Worm (Caenorhabditis elegans): ENCODE measurements around the gene nhr-233.

nhr-233 gene

DNA sequence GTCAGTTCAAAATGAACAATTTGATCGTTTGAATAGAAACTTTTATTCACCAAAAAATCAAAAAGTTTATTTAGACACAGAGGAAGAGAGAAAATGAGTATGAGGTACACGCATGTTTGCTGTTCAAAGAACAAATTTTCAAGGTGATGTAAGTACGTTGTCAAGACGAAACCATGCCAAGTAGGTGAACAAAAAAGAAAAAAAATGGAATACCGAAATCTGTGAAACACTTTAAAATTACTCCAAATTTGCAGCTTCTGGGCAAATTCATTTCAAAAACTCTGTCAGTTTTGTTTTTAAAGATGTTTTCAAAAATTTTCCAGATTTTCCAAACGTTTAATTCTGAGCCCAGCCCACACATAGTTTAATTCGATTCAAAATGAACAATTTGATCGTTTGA lies 9.8 kb upstream of the nhr-233 start, which contains the start of gene nhr-271:
Gene nhr-271 (minus strand): TSS at position 101 of the 400 bp plus-strand sequence.
- no peak for TF ChIP-seq nhr-237 (tag; optimal IDR thresholded peaks at IDR 0.05)
- no peak for TF ChIP-seq drap-1 (GFP tag; optimal IDR thresholded peaks at IDR 0.05)
- TF ChIP-seq ceh-83 (GFP tag; optimal IDR thresholded peaks at IDR 0.05) = no peak
- TF ChIP-seq pha-4 (tag; optimal IDR thresholded peaks at IDR 0.05) = no peak
- no peak for TF ChIP-seq lin-13 (tag; optimal IDR thresholded peaks at IDR 0.05)
- no peak for TF ChIP-seq tbx-8 (GFP tag; optimal IDR thresholded peaks at IDR 0.05)
- no peak for TF ChIP-seq sem-2 (GFP tag; optimal IDR thresholded peaks at IDR 0.05)
- TF ChIP-seq unc-120 (tag; optimal IDR thresholded peaks at IDR 0.05; ENCODE audit: poor library complexity, severe bottlenecking) = no peak
- no peak for TF ChIP-seq mep-1 (tag; optimal IDR thresholded peaks at IDR 0.05)
- TF ChIP-seq lin-32 (GFP tag; optimal IDR thresholded peaks at IDR 0.05) = no peak
- TF ChIP-seq hlh-1 (tag; optimal IDR thresholded peaks at IDR 0.05) = no peak

- no peak for TF ChIP-seq mls-2 (tag; optimal IDR thresholded peaks at IDR 0.05)
- no peak for TF ChIP-seq M03D4.4 (tag; optimal IDR thresholded peaks at IDR 0.05)
- no peak for TF ChIP-seq nhr-28 (tag; optimal IDR thresholded peaks at IDR 0.05)
- TF ChIP-seq lin-32 (GFP tag; optimal IDR thresholded peaks at IDR 0.05) = no peak
- TF ChIP-seq sptf-1 (tag; optimal IDR thresholded peaks at IDR 0.05) = no peak
- no peak for TF ChIP-seq sem-2 (GFP tag; optimal IDR thresholded peaks at IDR 0.05)
- TF ChIP-seq ceh-83 (GFP tag; optimal IDR thresholded peaks at IDR 0.05) = no peak
- TF ChIP-seq nhr-12 (tag; optimal IDR thresholded peaks at IDR 0.05) = no peak
- TF ChIP-seq snpc-4 (tag; optimal IDR thresholded peaks at IDR 0.05) = no peak
- no peak for TF ChIP-seq ztf-11 (tag; optimal IDR thresholded peaks at IDR 0.05)
- TF ChIP-seq nhr-237 (tag; optimal IDR thresholded peaks at IDR 0.05) = no peak
- no peak for TF ChIP-seq ceh-39 (tag; optimal IDR thresholded peaks at IDR 0.05)
- no peak for TF ChIP-seq ham-2 (GFP tag; optimal IDR thresholded peaks at IDR 0.05)
- TF ChIP-seq zip-8 (tag; optimal IDR thresholded peaks at IDR 0.05) = no peak
- no peak for TF ChIP-seq cnd-1 (tag; optimal IDR thresholded peaks at IDR 0.05)
- no peak for TF ChIP-seq lin-13 (tag; optimal IDR thresholded peaks at IDR 0.05)
- no peak for TF ChIP-seq ceh-43 (GFP tag; optimal IDR thresholded peaks at IDR 0.05)
- no peak for TF ChIP-seq elt-3 (tag; optimal IDR thresholded peaks at IDR 0.05)
- no peak for TF ChIP-seq elt-1 (tag; optimal IDR thresholded peaks at IDR 0.05; ENCODE audit: borderline replicate concordance, insufficient read depth)
Observed at ce11 chrV:16575900-16576299, 5.3 kb upstream of the nhr-233 start, which contains the start of gene str-151. Gene str-151 (plus strand): TSS chrV:16576200.

ce11 chrV:16573168-16573567 lies 2.6 kb upstream of the nhr-233 start, which contains the start of gene str-149:
Gene str-149 (plus strand): TSS chrV:16573468.
- TF ChIP-seq zip-8 (tag; optimal IDR thresholded peaks at IDR 0.05) (no peak), bed-3 (GFP tag; optimal IDR thresholded peaks at IDR 0.05) (no peak), drap-1 (GFP tag; optimal IDR thresholded peaks at IDR 0.05) (no peak), ztf-11 (tag; optimal IDR thresholded peaks at IDR 0.05) (no peak), mep-1 (tag; optimal IDR thresholded peaks at IDR 0.05) (no peak), elt-1 (tag; optimal IDR thresholded peaks at IDR 0.05; ENCODE audit: borderline replicate concordance, insufficient read depth) (no peak), nhr-76 (tag; optimal IDR thresholded peaks at IDR 0.05) (no peak), hlh-1 (tag; optimal IDR thresholded peaks at IDR 0.05) (no peak), sptf-1 (tag; optimal IDR thresholded peaks at IDR 0.05) (no peak), cnd-1 (tag; optimal IDR thresholded peaks at IDR 0.05) (no peak), lsy-2 (tag; optimal IDR thresholded peaks at IDR 0.05) (no peak), tbx-8 (GFP tag; optimal IDR thresholded peaks at IDR 0.05) (no peak), nhr-2 (tag; optimal IDR thresholded peaks at IDR 0.05) (no peak), ham-2 (GFP tag; optimal IDR thresholded peaks at IDR 0.05) (no peak), mls-2 (tag; optimal IDR thresholded peaks at IDR 0.05) (no peak), pha-4 (tag; optimal IDR thresholded peaks at IDR 0.05) (no peak)

- TF ChIP-seq nhr-237 (tag; optimal IDR thresholded peaks at IDR 0.05) (no peak), blmp-1 (tag; optimal IDR thresholded peaks at IDR 0.05) (no peak), unc-62 (GFP tag; optimal IDR thresholded peaks at IDR 0.05) (no peak), mab-5 (tag; optimal IDR thresholded peaks at IDR 0.05) (no peak), M03D4.4 (tag; optimal IDR thresholded peaks at IDR 0.05) (no peak), ztf-11 (tag; optimal IDR thresholded peaks at IDR 0.05) (no peak), ham-2 (GFP tag; optimal IDR thresholded peaks at IDR 0.05) (no peak), pha-4 (tag; optimal IDR thresholded peaks at IDR 0.05) (no peak), elt-1 (tag; optimal IDR thresholded peaks at IDR 0.05; ENCODE audit: borderline replicate concordance, insufficient read depth) (no peak), sptf-1 (tag; optimal IDR thresholded peaks at IDR 0.05) (no peak), ceh-39 (tag; optimal IDR thresholded peaks at IDR 0.05) (no peak), sem-2 (GFP tag; optimal IDR thresholded peaks at IDR 0.05) (no peak)
Observed at ce11 chrV:16568056-16568455, 2.5 kb downstream of the nhr-233 start.
